Fruit fly (Drosophila melanogaster) whole organism, embryonic: Measurements from ENCODE around the gene Eig71Ec.

Experiments used
- Bgb ChIP-seq: fragments of 200-800 bp; sonication (Bioruptor generic); IDR thresholded peaks from 2 replicates; pipeline ENCODE4 v1.3.6; 2022; ENCODE audit warnings: missing biosample characterization, missing genetic modification characterization; ENCODE audit not compliant: partially characterized antibody
- CG10431 ChIP-seq: fragments of 200-800 bp; sonication (Bioruptor generic); optimal IDR thresholded peaks from 3 replicates; lab custom pipeline; 2018; ENCODE audit warnings: missing biosample characterization, mild to moderate bottlenecking, missing genetic modification characterization
- CG11247 ChIP-seq: fragments of 200-800 bp; sonication (Bioruptor generic); IDR thresholded peaks from 2 replicates; pipeline ENCODE4 v1.3.6; 2022; ENCODE audit warnings: missing biosample characterization, missing genetic modification characterization
- CG11695 ChIP-seq: fragments of 200-800 bp; sonication (Bioruptor generic); IDR thresholded peaks from 3 replicates; pipeline ENCODE4 v1.3.6; 2022; ENCODE audit warnings: missing biosample characterization, missing genetic modification characterization
- CG12104 ChIP-seq: fragments of 200-800 bp; sonication (Bioruptor generic); optimal IDR thresholded peaks from 3 replicates; lab custom pipeline; 2016; ENCODE audit warnings: missing biosample characterization, missing genetic modification characterization
- CG12769 ChIP-seq: fragments of 200-800 bp; sonication (Bioruptor generic); optimal IDR thresholded peaks from 2 replicates; lab custom pipeline; 2019; ENCODE audit warnings: missing biosample characterization, mild to moderate bottlenecking, missing genetic modification characterization, moderate library complexity
- CG15073 ChIP-seq: fragments of 200-800 bp; sonication (Bioruptor generic); optimal IDR thresholded peaks from 2 replicates; lab custom pipeline; 2016; ENCODE audit warnings: missing biosample characterization, missing genetic modification characterization
- CG3726 ChIP-seq: fragments of 200-800 bp; sonication (Bioruptor generic); IDR thresholded peaks from 3 replicates; pipeline ENCODE4, ENCODE4 v1.3.6; 2022; ENCODE audit warnings: missing biosample characterization, missing genetic modification characterization
- CG42726 ChIP-seq: fragments of 200-800 bp; sonication (Bioruptor generic); IDR thresholded peaks from 2 replicates; pipeline ENCODE4 v1.3.6; 2022; ENCODE audit warnings: missing biosample characterization, missing genetic modification characterization; ENCODE audit not compliant: partially characterized antibody
- CG4707 ChIP-seq: fragments of 200-800 bp; sonication (Bioruptor generic); optimal IDR thresholded peaks from 2 replicates; lab custom pipeline; 2018; ENCODE audit warnings: missing biosample characterization, mild to moderate bottlenecking, missing genetic modification characterization, moderate library complexity
- CG5245 ChIP-seq: fragments of 200-800 bp; sonication (Bioruptor generic); optimal IDR thresholded peaks from 3 replicates; lab custom pipeline; 2016; ENCODE audit warnings: missing biosample characterization, missing genetic modification characterization
- CG6791 ChIP-seq: fragments of 200-800 bp; sonication (Bioruptor generic); IDR thresholded peaks from 3 replicates; pipeline ENCODE4 v1.3.6; 2022; ENCODE audit warnings: missing biosample characterization, missing genetic modification characterization; ENCODE audit not compliant: partially characterized antibody
- CG7357 ChIP-seq: fragments of 200-800 bp; sonication (Bioruptor generic); IDR thresholded peaks from 3 replicates; pipeline ENCODE4 v1.3.6; 2022; ENCODE audit warnings: missing biosample characterization, missing genetic modification characterization
- CG7963 ChIP-seq: fragments of 200-800 bp; sonication (Bioruptor generic); IDR thresholded peaks from 3 replicates; pipeline ENCODE4 v1.3.6; 2022; ENCODE audit warnings: missing biosample characterization, missing genetic modification characterization; ENCODE audit not compliant: partially characterized antibody
- CG9876 ChIP-seq: fragments of 200-800 bp; sonication (Bioruptor generic); optimal IDR thresholded peaks from 2 replicates; lab custom pipeline; 2016; ENCODE audit warnings: missing biosample characterization, missing genetic modification characterization
- Dll ChIP-seq: fragments of 200-800 bp; sonication (Bioruptor generic); IDR thresholded peaks from 4 replicates; pipeline ENCODE4 v1.3.6; 2022; ENCODE audit warnings: missing biosample characterization, missing genetic modification characterization; ENCODE audit not compliant: partially characterized antibody
- Ets65A ChIP-seq: fragments of 200-800 bp; sonication (Bioruptor generic); peaks from one replicate; lab custom pipeline; 2016; ENCODE audit warnings: missing biosample characterization, missing genetic modification characterization
- HLH4C ChIP-seq: fragments of 200-800 bp; sonication (Bioruptor generic); IDR thresholded peaks from 3 replicates; pipeline ENCODE4 v1.3.6; 2022; ENCODE audit warnings: missing biosample characterization, missing genetic modification characterization; ENCODE audit not compliant: partially characterized antibody
- Kr ChIP-seq: fragments of 200-800 bp; sonication (Bioruptor generic); optimal IDR thresholded peaks from 2 replicates; lab custom pipeline; 2017; ENCODE audit warnings: missing biosample characterization, mild to moderate bottlenecking, missing genetic modification characterization
- Lpt ChIP-seq: fragments of >200 bp; optimal IDR thresholded peaks from 2 replicates; lab custom pipeline; 2018; ENCODE audit warnings: missing biosample characterization, missing genetic modification characterization
- Opbp ChIP-seq: fragments of 200-800 bp; sonication (Bioruptor generic); IDR thresholded peaks from 3 replicates; pipeline ENCODE4 v1.3.6; 2022; ENCODE audit warnings: missing biosample characterization, missing genetic modification characterization; ENCODE audit not compliant: partially characterized antibody
- Sin3A ChIP-seq: fragments of >200 bp; optimal IDR thresholded peaks from 2 replicates; lab custom pipeline; 2018
- ac ChIP-seq: fragments of 200-800 bp; sonication (Bioruptor generic); optimal IDR thresholded peaks from 3 replicates; lab custom pipeline; 2017; ENCODE audit warnings: missing biosample characterization, mild to moderate bottlenecking, missing genetic modification characterization
- ato ChIP-seq: fragments of 200-800 bp; sonication (Bioruptor generic); IDR thresholded peaks from 2 replicates; pipeline ENCODE4 v1.3.6; 2022; ENCODE audit warnings: missing biosample characterization, missing genetic modification characterization; ENCODE audit not compliant: partially characterized antibody
- bbx ChIP-seq: fragments of 200-800 bp; sonication (Bioruptor generic); IDR thresholded peaks from 2 replicates; pipeline ENCODE4 v1.3.6; 2022; ENCODE audit warnings: missing biosample characterization, missing genetic modification characterization; ENCODE audit not compliant: partially characterized antibody
- chinmo ChIP-seq: fragments of 200-800 bp; sonication (Bioruptor generic); IDR thresholded peaks from 4 replicates; pipeline ENCODE4 v1.3.6; 2022; ENCODE audit warnings: missing biosample characterization, missing genetic modification characterization; ENCODE audit not compliant: partially characterized antibody
- emc ChIP-seq: fragments of 200-800 bp; sonication (Bioruptor generic); optimal IDR thresholded peaks from 2 replicates; lab custom pipeline; 2016; ENCODE audit warnings: missing biosample characterization, missing genetic modification characterization
- fd102C ChIP-seq: fragments of 200-800 bp; sonication (Bioruptor generic); optimal IDR thresholded peaks from 2 replicates; lab custom pipeline; 2018; ENCODE audit warnings: missing biosample characterization, mild to moderate bottlenecking, missing genetic modification characterization, moderate library complexity
- hth ChIP-seq: fragments of >200 bp; optimal IDR thresholded peaks from 2 replicates; lab custom pipeline; 2017; ENCODE audit warnings: inconsistent platforms
- mld ChIP-seq: fragments of 200-800 bp; sonication (Bioruptor generic); IDR thresholded peaks from 3 replicates; pipeline ENCODE4 v1.3.6; 2022; ENCODE audit warnings: missing biosample characterization, missing genetic modification characterization; ENCODE audit not compliant: partially characterized antibody
- nerfin-1 ChIP-seq: fragments of 200-800 bp; sonication (Bioruptor generic); optimal IDR thresholded peaks from 3 replicates; lab custom pipeline; 2019; ENCODE audit warnings: missing biosample characterization, mild to moderate bottlenecking, missing genetic modification characterization, moderate library complexity
- nerfin-2 ChIP-seq: fragments of 200-800 bp; sonication (Bioruptor generic); IDR thresholded peaks from 2 replicates; pipeline ENCODE4 v1.3.6; 2022; ENCODE audit warnings: missing biosample characterization, missing genetic modification characterization; ENCODE audit not compliant: partially characterized antibody
- nmo ChIP-seq: fragments of 200-800 bp; sonication (Bioruptor generic); optimal IDR thresholded peaks from 2 replicates; lab custom pipeline; 2018; ENCODE audit warnings: missing biosample characterization, mild to moderate bottlenecking, missing genetic modification characterization, moderate library complexity
- oc ChIP-seq: fragments of 200-800 bp; sonication (Bioruptor generic); optimal IDR thresholded peaks from 2 replicates; lab custom pipeline; 2018; ENCODE audit warnings: missing biosample characterization, mild to moderate bottlenecking, missing genetic modification characterization, moderate library complexity
- row ChIP-seq: fragments of 200-800 bp; sonication (Bioruptor generic); IDR thresholded peaks from 3 replicates; pipeline ENCODE4 v1.3.6; 2022; ENCODE audit warnings: missing biosample characterization, missing genetic modification characterization
- sd ChIP-seq: fragments of 200-800 bp; sonication (Bioruptor generic); optimal IDR thresholded peaks from 3 replicates; lab custom pipeline; 2018; ENCODE audit warnings: missing biosample characterization, mild to moderate bottlenecking, missing genetic modification characterization, moderate library complexity
- tap ChIP-seq: fragments of 200-800 bp; optimal IDR thresholded peaks from 3 replicates; lab custom pipeline; 2019; ENCODE audit warnings: missing biosample characterization, mild to moderate bottlenecking, missing genetic modification characterization, moderate library complexity
- tna ChIP-seq: fragments of 200-800 bp; sonication (Bioruptor generic); IDR thresholded peaks from 2 replicates; pipeline ENCODE4 v1.3.6; 2022; ENCODE audit warnings: missing biosample characterization, missing genetic modification characterization; ENCODE audit not compliant: partially characterized antibody
- vnd ChIP-seq: fragments of 200-800 bp; sonication (Bioruptor generic); IDR thresholded peaks from 3 replicates; pipeline ENCODE4 v1.3.6; 2022; ENCODE audit warnings: missing biosample characterization, missing genetic modification characterization; ENCODE audit not compliant: partially characterized antibody
- zen2 ChIP-seq: fragments of 200-800 bp; sonication (Bioruptor generic); IDR thresholded peaks from 3 replicates; pipeline ENCODE4 v1.3.6; 2022; ENCODE audit warnings: missing biosample characterization, missing genetic modification characterization; ENCODE audit not compliant: partially characterized antibody

The Eig71Ec gene

DNA sequence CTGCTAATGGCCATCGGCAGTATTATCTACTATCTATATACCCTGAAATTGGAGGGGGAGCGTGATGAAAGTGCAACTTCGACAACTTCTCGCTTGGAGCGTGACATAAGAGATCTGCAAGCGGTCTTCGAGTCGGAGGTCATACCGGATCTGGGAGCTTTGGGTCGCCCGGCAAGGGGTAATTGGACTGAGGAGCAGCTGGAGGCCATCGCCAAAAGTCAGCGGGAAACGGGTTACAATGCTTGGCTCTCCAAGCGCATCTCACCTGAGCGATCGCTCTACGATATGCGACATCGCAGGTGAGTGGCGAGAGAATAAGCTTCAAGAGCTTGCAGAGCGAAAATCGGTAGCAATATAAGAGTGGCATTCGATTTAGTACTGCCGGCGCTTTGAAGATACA lies 32.0 kb upstream of the Eig71Ec start (continued):
- TF ChIP-seq CG4707 (GFP tag; lab: Kevin White, UChicago) (no peak), CG12769 (tag; lab: Kevin White, UChicago) (peak; percentile 85)

DNA sequence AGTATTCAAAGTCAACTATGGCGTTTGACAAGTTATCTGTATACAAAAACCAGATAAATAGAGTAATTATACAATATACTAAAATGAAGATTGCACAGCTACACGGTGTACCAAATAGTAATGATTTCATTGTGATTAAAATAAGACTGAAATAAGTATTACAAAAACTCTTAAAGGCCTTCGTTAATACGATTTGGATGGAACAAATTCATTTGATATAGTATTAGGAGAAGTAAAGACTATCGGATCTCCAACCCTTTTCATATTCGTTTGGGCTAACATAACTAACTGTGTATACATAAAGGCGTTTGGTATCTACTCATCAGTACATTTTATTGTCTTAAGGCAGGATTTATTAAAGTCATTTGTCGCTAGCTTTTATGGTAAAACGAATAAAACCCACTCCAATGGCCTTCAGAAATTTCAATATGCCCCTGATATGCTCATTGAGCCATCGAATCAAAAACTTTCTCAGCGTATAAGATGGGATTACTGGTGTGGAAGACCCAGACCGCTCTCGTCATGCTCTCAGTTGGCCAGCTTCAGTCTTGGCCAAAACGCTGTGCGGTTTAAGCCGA lies 31.4 kb upstream of the Eig71Ec start, which contains the start of the genes CG7579 and Pgant8:
Gene CG7579 (minus strand): TSS at position 101 of the 578 bp plus-strand sequence.
Gene Pgant8 (plus strand): TSS at position 528 of the 578 bp plus-strand sequence.
- TF ChIP-seq hth (lab: Kevin White, UChicago) (no peak), CG15073 (no peak), oc (tag; lab: Kevin White, UChicago) (peak; percentile 67)

- TF ChIP-seq ac (no peak), CG12104 (GFP tag; lab: Kevin White, UChicago) (no peak), CG9876 (GFP tag; lab: Kevin White, UChicago) (no peak), Sin3A (lab: Kevin White, UChicago) (no peak), CG11247 (GFP tag; lab: Robert Waterston, UW) (no peak), Lpt (GFP tag; lab: Kevin White, UChicago) (no peak)
Observed at dm6 chr3L:15679420-15679819, 27.4 kb upstream of the Eig71Ec start, which contains the start of gene CG7304. TSS of gene CG7304 (plus strand) at chr3L:15679720.

dm6 chr3L:15678284-15678683 lies 26.2 kb upstream of the Eig71Ec start:
- TF ChIP-seq vnd (GFP tag; lab: Robert Waterston, UW) (0 out of 3 replicates have a peak, but pooled peaks have one; percentile 27), CG7357 (no peak), nmo (GFP tag; lab: Kevin White, UChicago) (peak; percentile 36), CG42726 (GFP tag; lab: Robert Waterston, UW) (peak; percentile 78; the same call in 1 of the 2 replicates), CG11695 (GFP tag; lab: Robert Waterston, UW) (no peak), CG7963 (GFP tag; lab: Robert Waterston, UW) (peak; percentile 69; the same call in 2 of the 3 replicates), bbx (peak; percentile 92), Kr (GFP tag; lab: Kevin White, UChicago) (peak; percentile 53), Dll (0 out of 4 replicates have a peak, but pooled peaks have one; percentile 33), Bgb (peak; percentile 67; the same call in 1 of the 2 replicates), nerfin-2 (peak; percentile 46; the same call in 1 of the 2 replicates), Ets65A (GFP tag; lab: Kevin White, UChicago) (peak; percentile 40), mld (GFP tag; lab: Robert Waterston, UW) (peak; percentile 79; the same call in 2 of the 3 replicates), tna (GFP tag; lab: Robert Waterston, UW) (0 out of 2 replicates have a peak, but pooled peaks have one; percentile 14), CG5245 (no peak), zen2 (GFP tag; lab: Robert Waterston, UW) (no peak), CG6791 (GFP tag; lab: Robert Waterston, UW) (peak; percentile 88), ato (peak; percentile 45; the same call in 1 of the 2 replicates), CG10431 (GFP tag; lab: Kevin White, UChicago) (peak; percentile 86), HLH4C (GFP tag; lab: Robert Waterston, UW) (0 out of 3 replicates have a peak, but pooled peaks have one; percentile 45), tap (tag; lab: Kevin White, UChicago) (peak; percentile 11), CG3726 (GFP tag; lab: Robert Waterston, UW) (0 out of 3 replicates have a peak, but pooled peaks have one; percentile 24), chinmo (GFP tag; lab: Robert Waterston, UW) (0 out of 4 replicates have a peak, but pooled peaks have one; percentile 17), fd102C (GFP tag; lab: Kevin White, UChicago) (no peak), emc (GFP tag; lab: Kevin White, UChicago) (no peak), row (no peak), sd (peak; percentile 86), Opbp (peak; percentile 86; the same call in 2 of the 3 replicates), nerfin-1 (tag; lab: Kevin White, UChicago) (peak; percentile 100)
